Fruit fly (Drosophila melanogaster): Measurements from ENCODE around the gene mRpL12.

dm6 chr3L:8985848-8986320 is 29.3 kb downstream of the mRpL12 start, which contains the start of gene Galk:
- TF ChIP-seq CG10348 (GFP tag; IDR thresholded peaks at IDR 0.05) (no peak), CG12605 (GFP tag; IDR thresholded peaks at IDR 0.05) (no peak), CG8159 (tag; optimal IDR thresholded peaks at IDR 0.05) (no peak), CG17806 (tag; optimal IDR thresholded peaks at IDR 0.05) (no peak), CG13204 (GFP tag; optimal IDR thresholded peaks at IDR 0.05) (no peak)

All from whole organism, pupa.